Fruit fly (Drosophila melanogaster) whole organism, embryonic: ENCODE measurements around the gene UbcE2H.

Experiments
- CG16815 ChIP-seq: fragments of 200-800 bp; sonication (Bioruptor generic); optimal IDR thresholded peaks from 3 replicates; lab custom pipeline; 2017; ENCODE audit warnings: missing biosample characterization, mild to moderate bottlenecking, missing genetic modification characterization
- CG32772 ChIP-seq: fragments of 200-800 bp; sonication (Bioruptor generic); IDR thresholded peaks from 2 replicates; pipeline ENCODE4 v1.3.6; 2022; ENCODE audit warnings: missing biosample characterization, missing genetic modification characterization
- CG7987 ChIP-seq: fragments of 200-800 bp; sonication (Bioruptor generic); optimal IDR thresholded peaks from 2 replicates; lab custom pipeline; 2018; ENCODE audit warnings: missing biosample characterization, mild to moderate bottlenecking, missing genetic modification characterization, moderate library complexity
- CG8478 ChIP-seq: fragments of >200 bp; optimal IDR thresholded peaks from 2 replicates; lab custom pipeline; 2018
- danr ChIP-seq: fragments of 200-800 bp; sonication (Bioruptor generic); IDR thresholded peaks from 2 replicates; pipeline ENCODE4 v1.3.6; 2022; ENCODE audit warnings: missing biosample characterization, missing genetic modification characterization
- ind ChIP-seq: fragments of 200-800 bp; sonication (Bioruptor generic); optimal IDR thresholded peaks from 3 replicates; lab custom pipeline; 2016; ENCODE audit warnings: missing biosample characterization, missing genetic modification characterization
- psq ChIP-seq: fragments of 200-800 bp; sonication (Bioruptor generic); optimal IDR thresholded peaks from 2 replicates; lab custom pipeline; 2017; ENCODE audit warnings: missing biosample characterization, missing genetic modification characterization
- tx ChIP-seq: fragments of 200-800 bp; sonication (Bioruptor generic); optimal IDR thresholded peaks from 2 replicates; lab custom pipeline; 2016; ENCODE audit warnings: missing biosample characterization, missing genetic modification characterization

DNA sequence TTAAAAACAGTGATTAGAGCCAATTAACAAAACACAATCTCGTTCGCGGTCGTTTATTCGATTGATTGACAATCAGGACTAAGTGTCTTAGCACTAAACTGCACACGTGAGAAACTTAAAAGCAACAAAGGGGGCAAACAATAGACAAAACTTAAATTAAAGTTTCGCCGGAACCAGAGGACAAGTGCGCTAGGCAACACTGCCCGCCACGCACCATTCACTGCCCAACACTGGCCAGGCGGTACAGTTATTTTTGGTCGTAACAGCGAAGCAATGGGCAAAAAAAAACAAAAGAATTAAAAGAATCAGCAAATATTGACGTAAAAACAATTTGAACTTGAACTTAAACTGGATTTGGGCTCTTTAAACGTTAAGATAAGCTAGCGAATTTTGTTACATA, 43.4 kb upstream of the UbcE2H start:
- no peak for TF ChIP-seq CG8478 (lab: Kevin White, UChicago)
- no peak for TF ChIP-seq ind
- no peak for TF ChIP-seq tx (GFP tag; lab: Kevin White, UChicago)
- no peak for TF ChIP-seq CG16815 (GFP tag; lab: Kevin White, UChicago)
- TF ChIP-seq danr (GFP tag; lab: Robert Waterston, UW), result no peak
- TF ChIP-seq CG32772 (GFP tag; lab: Robert Waterston, UW), result no peak
- TF ChIP-seq psq (GFP tag; lab: Kevin White, UChicago), result no peak
- no peak for TF ChIP-seq CG7987 (GFP tag; lab: Kevin White, UChicago)
